Fruit fly (Drosophila melanogaster) whole organism, wandering third instar larva: ENCODE measurements around the gene Uch-L5.

Experiments
- Abd-B ChIP-seq: fragments of >200 bp; optimal IDR thresholded peaks from 2 replicates; lab custom pipeline; 2017; ENCODE audit warnings: missing biosample characterization, missing genetic modification characterization
- CG32264 ChIP-seq: fragments of 200-800 bp; sonication (Bioruptor generic); optimal IDR thresholded peaks from 2 replicates; lab custom pipeline; 2016; ENCODE audit warnings: missing biosample characterization, missing genetic modification characterization
- CG9705 ChIP-seq: fragments of 200-800 bp; sonication (Bioruptor generic); optimal IDR thresholded peaks from 2 replicates; lab custom pipeline; 2018; ENCODE audit warnings: missing biosample characterization, mild to moderate bottlenecking, missing genetic modification characterization
- CrebA ChIP-seq: fragments of 200-800 bp; sonication (Bioruptor generic); optimal IDR thresholded peaks from 2 replicates; lab custom pipeline; 2016; ENCODE audit warnings: missing biosample characterization, mild to moderate bottlenecking, missing genetic modification characterization, borderline replicate concordance
- Dfd ChIP-seq: fragments of >200 bp; optimal IDR thresholded peaks from 2 replicates; lab custom pipeline; 2017; ENCODE audit warnings: missing biosample characterization, missing genetic modification characterization
- Dif ChIP-seq: fragments of 200-275, 200-300 bp; sonication (Bioruptor generic); optimal IDR thresholded peaks from 2 replicates; lab custom pipeline; 2018; ENCODE audit warnings: missing biosample characterization, missing genetic modification characterization; ENCODE audit not compliant: partially characterized antibody
- GATAd ChIP-seq: sonication (Bioruptor generic); optimal IDR thresholded peaks from 2 replicates; lab custom pipeline; 2016; ENCODE audit warnings: missing biosample characterization, missing genetic modification characterization
- HLH106 ChIP-seq: fragments of 200-800 bp; optimal IDR thresholded peaks from 3 replicates; lab custom pipeline; 2019; ENCODE audit warnings: missing biosample characterization, mild to moderate bottlenecking, missing genetic modification characterization, moderate library complexity
- Hnf4 ChIP-seq: fragments of 200-800 bp; sonication (Bioruptor generic); optimal IDR thresholded peaks from 2 replicates; lab custom pipeline; 2016; ENCODE audit warnings: missing biosample characterization, mild to moderate bottlenecking, missing genetic modification characterization
- Hr78 ChIP-seq: fragments of >200 bp; optimal IDR thresholded peaks from 2 replicates; lab custom pipeline; 2017; ENCODE audit warnings: missing biosample characterization, missing genetic modification characterization
- Hr83 ChIP-seq: fragments of 200-300 bp; sonication (Bioruptor generic); optimal IDR thresholded peaks from 2 replicates; lab custom pipeline; 2016; ENCODE audit warnings: missing biosample characterization, mild to moderate bottlenecking, missing genetic modification characterization, moderate library complexity; ENCODE audit not compliant: poor library complexity, severe bottlenecking
- Jra ChIP-seq: sonication (Bioruptor generic); optimal IDR thresholded peaks from 2 replicates; lab custom pipeline; 2016; ENCODE audit warnings: missing biosample characterization, missing genetic modification characterization
- Mio ChIP-seq: sonication (Bioruptor generic); optimal IDR thresholded peaks from 2 replicates; lab custom pipeline; 2016; ENCODE audit warnings: missing biosample characterization, missing genetic modification characterization
- Myc ChIP-seq: fragments of >200 bp; optimal IDR thresholded peaks from 2 replicates; lab custom pipeline; 2017
- N ChIP-seq: fragments of >200 bp; optimal IDR thresholded peaks from 2 replicates; lab custom pipeline; 2018; ENCODE audit warnings: missing biosample characterization, missing external identifiers, missing genetic modification characterization
- OdsH ChIP-seq: fragments of 200-800 bp; sonication (Bioruptor generic); optimal IDR thresholded peaks from 2 replicates; lab custom pipeline; 2016; ENCODE audit warnings: missing biosample characterization, mild to moderate bottlenecking, missing genetic modification characterization
- Rel ChIP-seq, 2 experiments: fragments of 200-800 bp; sonication (Bioruptor generic) in 1 of 2; optimal IDR thresholded peaks; 2 replicates in 1 of 2; 3 replicates in 1 of 2; lab custom pipeline; 2016 to 2019; ENCODE audit warnings: mild to moderate bottlenecking in 2 of 2, missing biosample characterization in 2 of 2, missing genetic modification characterization in 2 of 2, moderate library complexity in 1 of 2
- Sp1 ChIP-seq: fragments of 200-800 bp; sonication (Bioruptor generic); optimal IDR thresholded peaks from 3 replicates; lab custom pipeline; 2019; ENCODE audit warnings: missing biosample characterization, mild to moderate bottlenecking, missing genetic modification characterization, moderate library complexity
- Vsx2 ChIP-seq: fragments of 200-300, 225-300 bp; sonication (Bioruptor generic); optimal IDR thresholded peaks from 2 replicates; lab custom pipeline; 2018; ENCODE audit warnings: missing biosample characterization, missing genetic modification characterization; ENCODE audit not compliant: partially characterized antibody
- br ChIP-seq: fragments of 200-800 bp; sonication (Bioruptor generic); optimal IDR thresholded peaks from 2 replicates; lab custom pipeline; 2016; ENCODE audit warnings: missing biosample characterization, missing genetic modification characterization
- brk ChIP-seq: fragments of 200-800 bp; sonication (Bioruptor generic); optimal IDR thresholded peaks from 2 replicates; lab custom pipeline; 2016; ENCODE audit warnings: missing biosample characterization, mild to moderate bottlenecking, missing genetic modification characterization
- dl ChIP-seq, 2 experiments: fragments of 175-275, 200-275 bp in 1 of 2; fragments of 200-275 bp in 1 of 2; sonication (Bioruptor generic); optimal IDR thresholded peaks; lab custom pipeline; 2018; ENCODE audit warnings: mild to moderate bottlenecking in 2 of 2, missing biosample characterization in 2 of 2, missing genetic modification characterization in 2 of 2, moderate library complexity in 2 of 2; ENCODE audit not compliant: partially characterized antibody in 2 of 2, insufficient read depth in 1 of 2
- dmrt93B ChIP-seq: fragments of 200-800 bp; sonication (Bioruptor generic); optimal IDR thresholded peaks from 2 replicates; lab custom pipeline; 2018; ENCODE audit warnings: missing biosample characterization, mild to moderate bottlenecking, missing genetic modification characterization
- dsf ChIP-seq: sonication (Bioruptor generic); optimal IDR thresholded peaks from 2 replicates; lab custom pipeline; 2016; ENCODE audit warnings: missing biosample characterization, missing genetic modification characterization, borderline replicate concordance
- ey ChIP-seq: fragments of 200-800 bp; sonication (Bioruptor generic); optimal IDR thresholded peaks from 2 replicates; lab custom pipeline; 2016; ENCODE audit warnings: missing biosample characterization, missing genetic modification characterization
- foxo ChIP-seq, 2 experiments: fragments of 200-800 bp; sonication (Bioruptor generic); optimal IDR thresholded peaks; 2 replicates in 1 of 2; 3 replicates in 1 of 2; lab custom pipeline; 2016 to 2017; ENCODE audit warnings: missing biosample characterization in 2 of 2, missing genetic modification characterization in 2 of 2
- fru ChIP-seq: fragments of 200-800 bp; sonication (Bioruptor generic); optimal IDR thresholded peaks from 3 replicates; lab custom pipeline; 2016; ENCODE audit warnings: missing biosample characterization, mild to moderate bottlenecking, missing genetic modification characterization
- h ChIP-seq: fragments of 200-800 bp; sonication (Bioruptor generic); optimal IDR thresholded peaks from 3 replicates; lab custom pipeline; 2016; ENCODE audit warnings: missing biosample characterization, mild to moderate bottlenecking, missing genetic modification characterization
- jim ChIP-seq: fragments of 175-275, 200-325 bp; sonication (Bioruptor generic); optimal IDR thresholded peaks from 2 replicates; lab custom pipeline; 2016; ENCODE audit warnings: missing biosample characterization, mild to moderate bottlenecking, missing genetic modification characterization
- lola ChIP-seq: fragments of >200 bp; optimal IDR thresholded peaks from 2 replicates; lab custom pipeline; 2017; ENCODE audit warnings: missing biosample characterization, missing genetic modification characterization
- pan ChIP-seq: fragments of >200 bp; optimal IDR thresholded peaks from 2 replicates; lab custom pipeline; 2017
- psq ChIP-seq: fragments of 200-800 bp; sonication (Bioruptor generic); optimal IDR thresholded peaks from 3 replicates; lab custom pipeline; 2017; ENCODE audit warnings: missing biosample characterization, mild to moderate bottlenecking, missing genetic modification characterization, moderate library complexity
- rgr ChIP-seq: fragments of 200-800 bp; sonication (Bioruptor generic); optimal IDR thresholded peaks from 3 replicates; lab custom pipeline; 2016; ENCODE audit warnings: missing biosample characterization, mild to moderate bottlenecking, missing genetic modification characterization
- sage ChIP-seq: fragments of 200-800 bp; sonication (Bioruptor generic); optimal IDR thresholded peaks from 2 replicates; lab custom pipeline; 2016; ENCODE audit warnings: missing biosample characterization, mild to moderate bottlenecking, missing genetic modification characterization
- sv ChIP-seq: fragments of 200-800 bp; sonication (Bioruptor generic); optimal IDR thresholded peaks from 3 replicates; lab custom pipeline; 2016; ENCODE audit warnings: missing biosample characterization, missing genetic modification characterization
- tai ChIP-seq: sonication (Bioruptor generic); optimal IDR thresholded peaks from 2 replicates; lab custom pipeline; 2016; ENCODE audit warnings: missing biosample characterization, missing genetic modification characterization
- usp ChIP-seq: fragments of >200 bp; optimal IDR thresholded peaks from 2 replicates; lab custom pipeline; 2017; ENCODE audit warnings: missing biosample characterization, missing genetic modification characterization
- woc ChIP-seq: sonication (Bioruptor generic); optimal IDR thresholded peaks from 2 replicates; lab custom pipeline; 2016; ENCODE audit warnings: missing biosample characterization, mild to moderate bottlenecking, missing genetic modification characterization

Uch-L5 gene

dm6 chr3L:9457619-9458092, 19.1 kb downstream of the Uch-L5 start, which contains the start of gene CG3437:
Gene CG3437, minus strand, starts transcription at chr3L:9457669.
- TF ChIP-seq usp (GFP tag; lab: Kevin White, UChicago) (no peak), HLH106 (peak; percentile 99), Sp1 (peak; percentile 100), Myc (lab: Kevin White, UChicago) (no peak), brk (GFP tag; lab: Kevin White, UChicago) (peak; percentile 98), OdsH (GFP tag; lab: Kevin White, UChicago) (peak; percentile 99), Dif (no peak), h (GFP tag; lab: Kevin White, UChicago) (peak; percentile 99), CrebA (GFP tag; lab: Kevin White, UChicago) (no peak), dl (GFP tag; optimal IDR thresholded peaks at IDR 0.05; lab: Kevin White, UChicago; ENCODE audit: insufficient read depth in 1 of 2, partially characterized antibody in 2 of 2) (no peak), Hnf4 (GFP tag; lab: Kevin White, UChicago) (peak; percentile 99), woc (GFP tag; lab: Kevin White, UChicago) (peak; percentile 99), Abd-B (GFP tag; lab: Kevin White, UChicago) (no peak), Dfd (GFP tag; lab: Kevin White, UChicago) (peak; percentile 92), N (no peak), lola (GFP tag; lab: Kevin White, UChicago) (no peak), foxo (GFP tag; optimal IDR thresholded peaks at IDR 0.05; lab: Kevin White, UChicago) (peak; percentile 99 to 100), CG32264 (GFP tag; lab: Kevin White, UChicago) (peak; percentile 99), CG9705 (GFP tag; lab: Kevin White, UChicago) (peak; percentile 99), dmrt93B (GFP tag; lab: Kevin White, UChicago) (peak; percentile 99), ey (peak; percentile 99), sage (GFP tag; lab: Kevin White, UChicago) (peak; percentile 98), Jra (GFP tag; lab: Kevin White, UChicago) (peak; percentile 98), jim (GFP tag; lab: Kevin White, UChicago) (peak; percentile 91), Rel (GFP tag; optimal IDR thresholded peaks at IDR 0.05; lab: Kevin White, UChicago) (peak; percentile 95), Rel (tag; optimal IDR thresholded peaks at IDR 0.05; lab: Kevin White, UChicago) (peak; percentile 89), psq (GFP tag; lab: Kevin White, UChicago) (peak; percentile 97), Hr78 (GFP tag; lab: Kevin White, UChicago) (no peak), rgr (GFP tag; lab: Kevin White, UChicago) (peak; percentile 100), Hr83 (GFP tag; lab: Kevin White, UChicago) (peak; percentile 99), fru (GFP tag; lab: Kevin White, UChicago) (peak; percentile 99), Vsx2 (GFP tag; lab: Kevin White, UChicago) (no peak), GATAd (peak; percentile 98), Mio (GFP tag; lab: Kevin White, UChicago) (peak; percentile 97), dsf (peak; percentile 96), tai (no peak), br (GFP tag; lab: Kevin White, UChicago) (peak; percentile 99), sv (peak; percentile 98)
- TF ChIP-seq, all 38 proteins: peak for 26

- TF ChIP-seq CG32264 (GFP tag; lab: Kevin White, UChicago) (no peak), psq (GFP tag; lab: Kevin White, UChicago) (no peak), jim (GFP tag; lab: Kevin White, UChicago) (no peak)
These were observed 20.4 kb downstream of the Uch-L5 start for dm6 chr3L:9456389-9456788.

- TF ChIP-seq pan (no peak), tai (no peak), Vsx2 (GFP tag; lab: Kevin White, UChicago) (no peak), Jra (GFP tag; lab: Kevin White, UChicago) (no peak), OdsH (GFP tag; lab: Kevin White, UChicago) (no peak), lola (GFP tag; lab: Kevin White, UChicago) (no peak), ey (no peak), N (no peak), CrebA (GFP tag; lab: Kevin White, UChicago) (no peak), brk (GFP tag; lab: Kevin White, UChicago) (no peak), br (GFP tag; lab: Kevin White, UChicago) (no peak), Rel (GFP tag; optimal IDR thresholded peaks at IDR 0.05; lab: Kevin White, UChicago) (no peak), Rel (tag; optimal IDR thresholded peaks at IDR 0.05; lab: Kevin White, UChicago) (peak; percentile 90), fru (GFP tag; lab: Kevin White, UChicago) (no peak), h (GFP tag; lab: Kevin White, UChicago) (no peak), psq (GFP tag; lab: Kevin White, UChicago) (no peak), Hnf4 (GFP tag; lab: Kevin White, UChicago) (no peak), sage (GFP tag; lab: Kevin White, UChicago) (no peak), HLH106 (peak; percentile 2), Sp1 (peak; percentile 26), rgr (GFP tag; lab: Kevin White, UChicago) (peak; percentile 7), Hr78 (GFP tag; lab: Kevin White, UChicago) (no peak), dl (GFP tag; optimal IDR thresholded peaks at IDR 0.05; lab: Kevin White, UChicago; ENCODE audit: insufficient read depth in 1 of 2, partially characterized antibody in 2 of 2) (no peak), CG32264 (GFP tag; lab: Kevin White, UChicago) (no peak), jim (GFP tag; lab: Kevin White, UChicago) (no peak), dmrt93B (GFP tag; lab: Kevin White, UChicago) (no peak), Myc (lab: Kevin White, UChicago) (peak; percentile 9), Dfd (GFP tag; lab: Kevin White, UChicago) (no peak), foxo (GFP tag; optimal IDR thresholded peaks at IDR 0.05; lab: Kevin White, UChicago) (peak in 1 of 2 experiments; percentile 3), Dif (no peak), sv (no peak)
These were observed 20.9 kb downstream of the Uch-L5 start, which contains the start of the genes phol and CG3552 for dm6 chr3L:9455819-9456388. Gene phol, minus strand, starts transcription at chr3L:9456281. Gene CG3552, plus strand, starts transcription at chr3L:9456318.
